Worm (Caenorhabditis elegans): Measurements from ENCODE around the gene ZK1290.14.

DNA sequence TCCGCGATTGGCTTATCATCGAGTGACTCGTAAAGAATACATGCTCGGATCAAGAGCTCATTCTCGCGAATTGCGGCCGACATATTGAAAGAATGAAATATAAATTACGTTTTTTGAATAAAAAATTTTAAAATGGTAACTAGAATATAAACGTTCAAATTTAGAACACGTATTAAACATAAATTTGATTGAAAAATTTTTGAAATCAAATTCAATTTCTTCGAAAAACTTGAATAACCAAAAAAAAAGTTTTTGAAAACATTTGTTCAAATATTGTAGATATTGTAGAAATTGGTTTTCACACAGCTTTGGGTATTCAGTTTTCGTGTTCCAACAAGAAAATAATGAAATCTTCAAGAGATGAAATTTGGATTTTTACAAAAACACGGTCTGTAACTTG, 7.3 kb downstream of the ZK1290.14 start, which contains the start of gene fbxa-224:
- TF ChIP-seq sptf-1 (tag; optimal IDR thresholded peaks at IDR 0.05): no peak
- no peak for TF ChIP-seq mep-1 (tag; optimal IDR thresholded peaks at IDR 0.05)
- TF ChIP-seq lin-13 (tag; optimal IDR thresholded peaks at IDR 0.05): no peak
- TF ChIP-seq tbx-8 (GFP tag; optimal IDR thresholded peaks at IDR 0.05): no peak
- no peak for TF ChIP-seq unc-62 (GFP tag; optimal IDR thresholded peaks at IDR 0.05)
- TF ChIP-seq elt-3 (tag; optimal IDR thresholded peaks at IDR 0.05): no peak
- TF ChIP-seq nhr-12 (tag; optimal IDR thresholded peaks at IDR 0.05): no peak
- TF ChIP-seq snpc-4 (tag; optimal IDR thresholded peaks at IDR 0.05): no peak
- TF ChIP-seq mab-5 (tag; optimal IDR thresholded peaks at IDR 0.05): no peak
- TF ChIP-seq blmp-1 (tag; optimal IDR thresholded peaks at IDR 0.05): no peak
- no peak for TF ChIP-seq ces-1 (GFP tag; optimal IDR thresholded peaks at IDR 0.05)
